Fruit fly (Drosophila melanogaster) whole organism, prepupa: ENCODE data around the gene Coq8.

Source experiments
- Blimp-1 ChIP-seq: fragments of 200-800 bp; sonication (Bioruptor generic); optimal IDR thresholded peaks from 3 replicates; lab custom pipeline; 2017; ENCODE audit warnings: missing biosample characterization, missing genetic modification characterization, mild to moderate bottlenecking, moderate library complexity, missing genetic modification reagents
- CG11294 ChIP-seq: fragments of 200-800 bp; sonication (Bioruptor generic); IDR thresholded peaks from 2 replicates; pipeline ENCODE4 v1.3.6; 2022; ENCODE audit warnings: missing biosample characterization, missing genetic modification characterization
- CG11762 ChIP-seq: fragments of 200-800 bp; sonication (Bioruptor generic); optimal IDR thresholded peaks from 3 replicates; lab custom pipeline; 2016; ENCODE audit warnings: missing biosample characterization, missing genetic modification characterization; ENCODE audit not compliant: insufficient read depth
- CG15336 ChIP-seq: fragments of 200-800 bp; sonication (Bioruptor generic); IDR thresholded peaks from 2 replicates; pipeline ENCODE4 v1.3.6; 2022; ENCODE audit warnings: missing biosample characterization, missing genetic modification characterization
- CG6163 ChIP-seq: fragments of 200-800 bp; sonication (Bioruptor generic); IDR thresholded peaks from 3 replicates; pipeline ENCODE4 v1.3.6; 2022; ENCODE audit warnings: missing biosample characterization, missing genetic modification characterization
- CG6276 ChIP-seq: fragments of 200-800 bp; sonication (Bioruptor generic); optimal IDR thresholded peaks from 2 replicates; lab custom pipeline; 2017; ENCODE audit warnings: missing biosample characterization, mild to moderate bottlenecking, missing genetic modification characterization
- CG6854 ChIP-seq: fragments of 200-800 bp; sonication (Bioruptor generic); optimal IDR thresholded peaks from 2 replicates; lab custom pipeline; 2017; ENCODE audit warnings: missing biosample characterization, mild to moderate bottlenecking, missing genetic modification characterization
- CG7368 ChIP-seq: fragments of 200-800 bp; sonication (Bioruptor generic); optimal IDR thresholded peaks from 3 replicates; lab custom pipeline; 2016; ENCODE audit warnings: missing biosample characterization, missing genetic modification characterization
- CG8319 ChIP-seq: fragments of 200-800 bp; sonication (Bioruptor generic); optimal IDR thresholded peaks from 3 replicates; lab custom pipeline; 2016; ENCODE audit warnings: missing biosample characterization, missing genetic modification characterization
- CG9139 ChIP-seq: fragments of 200-800 bp; sonication (Bioruptor generic); optimal IDR thresholded peaks from 3 replicates; lab custom pipeline; 2017; ENCODE audit warnings: missing biosample characterization, mild to moderate bottlenecking, missing genetic modification characterization
- Eip75B ChIP-seq: fragments of 200-800 bp; sonication (Bioruptor generic); optimal IDR thresholded peaks from 3 replicates; lab custom pipeline; 2016; ENCODE audit warnings: missing biosample characterization, missing genetic modification characterization
- Ets96B ChIP-seq: fragments of 200-800 bp; optimal IDR thresholded peaks from 2 replicates; lab custom pipeline; 2019; ENCODE audit warnings: missing biosample characterization, mild to moderate bottlenecking, missing genetic modification characterization, moderate library complexity
- Gug ChIP-seq: fragments of 200-800 bp; sonication (Bioruptor generic); IDR thresholded peaks from 2 replicates; pipeline ENCODE4 v1.3.6; 2022; ENCODE audit warnings: missing biosample characterization, missing genetic modification characterization
- Hr38 ChIP-seq: sonication (Bioruptor generic); optimal IDR thresholded peaks from 2 replicates; lab custom pipeline; 2016; ENCODE audit warnings: missing biosample characterization, missing genetic modification characterization
- Hr39 ChIP-seq: fragments of 200-800 bp; sonication (Bioruptor generic); optimal IDR thresholded peaks from 2 replicates; lab custom pipeline; 2016; ENCODE audit warnings: missing biosample characterization, missing genetic modification characterization
- Met ChIP-seq: fragments of 200-800 bp; sonication (Bioruptor generic); optimal IDR thresholded peaks from 3 replicates; lab custom pipeline; 2016; ENCODE audit warnings: missing biosample characterization, missing genetic modification characterization
- Sox15 ChIP-seq: fragments of 200-800 bp; sonication (Bioruptor generic); optimal IDR thresholded peaks from 3 replicates; lab custom pipeline; 2016; ENCODE audit warnings: missing biosample characterization, missing genetic modification characterization
- dac ChIP-seq: fragments of 200-800 bp; sonication (Bioruptor generic); optimal IDR thresholded peaks from 2 replicates; lab custom pipeline; 2017; ENCODE audit warnings: missing biosample characterization, mild to moderate bottlenecking, missing genetic modification characterization
- fd59A ChIP-seq: fragments of 200-800 bp; sonication (Bioruptor generic); optimal IDR thresholded peaks from 2 replicates; lab custom pipeline; 2017; ENCODE audit warnings: missing biosample characterization, mild to moderate bottlenecking, missing genetic modification characterization, missing genetic modification reagents
- fd85E ChIP-seq: fragments of 200-800 bp; sonication (Bioruptor generic); optimal IDR thresholded peaks from 3 replicates; lab custom pipeline; 2016; ENCODE audit warnings: missing biosample characterization, missing genetic modification characterization
- fkh ChIP-seq: fragments of 200-800 bp; sonication (Bioruptor generic); optimal IDR thresholded peaks from 3 replicates; lab custom pipeline; 2017; ENCODE audit warnings: missing biosample characterization, mild to moderate bottlenecking, missing genetic modification characterization, moderate library complexity
- net ChIP-seq: fragments of 200-800 bp; sonication (Bioruptor generic); optimal IDR thresholded peaks from 3 replicates; lab custom pipeline; 2016; ENCODE audit warnings: missing biosample characterization, missing genetic modification characterization
- pdm3 ChIP-seq: fragments of 200-800 bp; sonication (Bioruptor generic); optimal IDR thresholded peaks from 3 replicates; lab custom pipeline; 2016; ENCODE audit warnings: missing biosample characterization, missing genetic modification characterization
- spab ChIP-seq: fragments of 200-800 bp; sonication (Bioruptor generic); optimal IDR thresholded peaks from 2 replicates; lab custom pipeline; 2017; ENCODE audit warnings: missing biosample characterization, mild to moderate bottlenecking, missing genetic modification characterization, missing genetic modification reagents
- ss ChIP-seq, 2 experiments: fragments of 200-800 bp; sonication (Bioruptor generic); optimal IDR thresholded peaks; 2 replicates in 1 of 2; 3 replicates in 1 of 2; lab custom pipeline; 2017 to 2018; ENCODE audit warnings: mild to moderate bottlenecking in 2 of 2, missing biosample characterization in 2 of 2, missing genetic modification characterization in 2 of 2, moderate library complexity in 1 of 2
- vri ChIP-seq: fragments of 200-800 bp; sonication (Bioruptor generic); optimal IDR thresholded peaks from 3 replicates; lab custom pipeline; 2016; ENCODE audit warnings: missing biosample characterization, mild to moderate bottlenecking, missing genetic modification characterization

The Coq8 gene

DNA sequence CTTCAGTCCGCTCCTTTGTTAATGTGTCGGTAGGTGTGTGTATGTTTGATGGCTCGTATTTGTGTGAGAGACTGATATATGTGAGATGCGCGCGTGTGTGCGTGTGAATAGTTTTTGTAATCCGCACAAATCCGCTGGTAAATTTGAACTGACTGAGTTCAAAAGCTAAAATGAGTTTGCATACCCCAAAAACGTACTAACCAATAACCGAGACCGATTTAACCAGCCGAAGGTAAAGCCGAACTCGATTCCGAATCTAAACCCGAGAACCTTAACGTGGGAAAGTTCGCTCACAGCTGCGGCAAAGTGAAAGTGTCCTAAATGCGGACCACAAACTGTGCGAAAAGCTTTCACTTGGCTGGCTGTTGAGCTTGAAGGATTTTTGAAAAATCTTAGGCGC, 32.3 kb downstream of the Coq8 start:
- TF ChIP-seq fkh (GFP tag; lab: Kevin White, UChicago): no peak
- TF ChIP-seq Ets96B (tag; lab: Kevin White, UChicago): no peak
- TF ChIP-seq CG6276 (GFP tag; lab: Kevin White, UChicago): no peak
- no peak for TF ChIP-seq CG6854 (GFP tag; lab: Kevin White, UChicago)
- no peak for TF ChIP-seq Hr39 (GFP tag; lab: Kevin White, UChicago)
- no peak for TF ChIP-seq spab (GFP tag; lab: Kevin White, UChicago)
- TF ChIP-seq fd59A (GFP tag; lab: Kevin White, UChicago): no peak
- no peak for TF ChIP-seq Sox15 (GFP tag; lab: Kevin White, UChicago)
- no peak for TF ChIP-seq CG11294 (GFP tag; lab: Robert Waterston, UW)
- no peak for TF ChIP-seq net (GFP tag; lab: Kevin White, UChicago)
- TF ChIP-seq Gug (GFP tag; lab: Robert Waterston, UW): no peak
- no peak for TF ChIP-seq vri
- TF ChIP-seq Met (GFP tag; lab: Kevin White, UChicago): no peak
- TF ChIP-seq fd85E: no peak
- no peak for TF ChIP-seq ss (GFP tag; optimal IDR thresholded peaks at IDR 0.05; lab: Kevin White, UChicago)
- TF ChIP-seq, all 60 proteins: peak for 0

dm6 chrX:12857622-12858021, 43.3 kb downstream of the Coq8 start, which contains the start of gene CG4661:
Gene CG4661, minus strand, starts transcription at chrX:12857722.
- TF ChIP-seq Blimp-1 (GFP tag; lab: Kevin White, UChicago) (no peak), CG8319 (GFP tag; lab: Kevin White, UChicago) (no peak), Hr39 (GFP tag; lab: Kevin White, UChicago) (no peak), CG6276 (GFP tag; lab: Kevin White, UChicago) (no peak), CG6163 (no peak), CG15336 (GFP tag; lab: Robert Waterston, UW) (no peak), Hr38 (GFP tag; lab: Kevin White, UChicago) (no peak), pdm3 (no peak), Eip75B (no peak), Ets96B (tag; lab: Kevin White, UChicago) (no peak), CG11762 (GFP tag; lab: Kevin White, UChicago) (no peak), dac (GFP tag; lab: Kevin White, UChicago) (no peak), fkh (GFP tag; lab: Kevin White, UChicago) (no peak), CG9139 (GFP tag; lab: Kevin White, UChicago) (no peak), CG7368 (no peak)
